Worm (Caenorhabditis elegans): ENCODE data around the gene ZK105.11.

- TF ChIP-seq unc-62 (GFP tag; optimal IDR thresholded peaks at IDR 0.05) (no peak), ztf-1 (GFP tag; conservative IDR thresholded peaks at IDR 0.05) (no peak), snpc-4 (tag; optimal IDR thresholded peaks at IDR 0.05) (no peak), nhr-77 (tag; optimal IDR thresholded peaks at IDR 0.05) (no peak), Y55F3AM.14 (GFP tag; optimal IDR thresholded peaks at IDR 0.05) (no peak), ama-1 (optimal IDR thresholded peaks at IDR 0.05) (no peak), nhr-237 (tag; optimal IDR thresholded peaks at IDR 0.05) (no peak), lin-13 (GFP tag; optimal IDR thresholded peaks at IDR 0.05) (no peak), peb-1 (tag; optimal IDR thresholded peaks at IDR 0.05) (no peak), aly-2 (tag; optimal IDR thresholded peaks at IDR 0.05) (no peak), nhr-12 (tag; optimal IDR thresholded peaks at IDR 0.05) (no peak), ceh-82 (tag; optimal IDR thresholded peaks at IDR 0.05) (no peak), unc-39 (tag; optimal IDR thresholded peaks at IDR 0.05) (no peak)
Observed at ce11 chrV:7741918-7742317, 33.5 kb upstream of the ZK105.11 start.

Data from whole organism, L2 larva.